Worm (Caenorhabditis elegans): Measurements from ENCODE around the gene C35B8.3.

DNA sequence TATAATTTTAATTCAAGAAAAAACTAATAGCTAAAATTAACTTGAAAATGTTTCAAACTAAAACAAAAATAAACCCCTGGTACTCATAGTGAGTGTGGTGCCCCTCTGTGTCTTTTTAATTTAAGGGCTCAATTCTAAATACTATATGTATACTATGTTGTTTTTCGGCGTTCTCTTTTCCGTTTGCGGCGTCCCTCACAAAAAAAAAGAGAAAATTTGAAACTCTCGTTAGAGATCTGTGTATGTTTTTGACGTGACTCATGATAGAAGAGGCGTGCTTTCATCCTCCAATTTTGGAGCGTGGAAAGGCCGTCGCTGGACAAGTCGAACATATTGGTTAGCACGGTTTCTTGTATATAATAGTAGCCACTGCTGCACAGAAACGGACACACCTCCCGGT lies 37.8 kb downstream of the C35B8.3 start, which contains the start of gene pes-8:
- TF ChIP-seq lin-13 (GFP tag; optimal IDR thresholded peaks at IDR 0.05) (no peak), ets-5 (GFP tag; IDR thresholded peaks at IDR 0.05) (no peak), rnt-1 (tag; optimal IDR thresholded peaks at IDR 0.05) (no peak), hlh-17 (GFP tag; optimal IDR thresholded peaks at IDR 0.05; ENCODE audit: borderline replicate concordance) (no peak), ztf-11 (tag; optimal IDR thresholded peaks at IDR 0.05) (no peak)
